Worm (Caenorhabditis elegans) whole organism, L2 larva: Measurements from ENCODE around the gene clec-143.
A peak's percentile ranks its signal among the peaks of the same experiment; 100 is the strongest.

Source experiments
- ama-1 ChIP-seq: fragments of 150-350 bp; optimal IDR thresholded peaks from 2 replicates; lab custom pipeline; 2018; ENCODE audit warnings: inconsistent platforms
- blmp-1 ChIP-seq: sonication (generic microtip); optimal IDR thresholded peaks from 2 replicates; lab custom pipeline; 2017; ENCODE audit warnings: missing genetic modification characterization, mild to moderate bottlenecking, missing compliant biosample characterization, antibody characterized with exemption, moderate library complexity; ENCODE audit not compliant: insufficient read depth
- egl-27 ChIP-seq: sonication (generic microtip); optimal IDR thresholded peaks from 3 replicates; lab custom pipeline; 2017; ENCODE audit warnings: missing biosample characterization, missing genetic modification reagents, missing genetic modification characterization
- lin-13 ChIP-seq: fragments of 150-350 bp; optimal IDR thresholded peaks from 2 replicates; lab custom pipeline; 2014; ENCODE audit warnings: missing biosample characterization, missing genetic modification reagents, missing genetic modification characterization
- lin-39 ChIP-seq: fragments of 150-350 bp; optimal IDR thresholded peaks from 2 replicates; lab custom pipeline; 2014; ENCODE audit warnings: missing biosample characterization, missing genetic modification reagents, missing genetic modification characterization
- mdl-1 ChIP-seq, 2 experiments: fragments of 150-350 bp in 1 of 2; sonication (generic microtip) in 1 of 2; optimal IDR thresholded peaks; 2 replicates each; lab custom pipeline; 2017; ENCODE audit warnings: missing biosample characterization in 2 of 2, missing genetic modification characterization in 2 of 2
- sem-4 ChIP-seq: fragments of 150-350 bp; optimal IDR thresholded peaks from 2 replicates; lab custom pipeline; 2014; ENCODE audit warnings: missing biosample characterization, missing genetic modification reagents, missing genetic modification characterization
- unc-62 ChIP-seq: fragments of 150-350 bp; optimal IDR thresholded peaks from 2 replicates; lab custom pipeline; 2014; ENCODE audit warnings: missing biosample characterization, missing genetic modification reagents, missing genetic modification characterization

- TF ChIP-seq mdl-1 (tag; optimal IDR thresholded peaks at IDR 0.05; lab: Kevin White, UChicago), result no peak
- TF ChIP-seq blmp-1, result no peak
- no peak for TF ChIP-seq ama-1
- TF ChIP-seq egl-27, result peak; percentile 14
- TF ChIP-seq lin-39 (tag; lab: Kevin White, UChicago), result no peak
- peak; percentile 0 for TF ChIP-seq sem-4 (tag; lab: Kevin White, UChicago)
- TF ChIP-seq unc-62 (GFP tag; lab: Kevin White, UChicago), result no peak
- TF ChIP-seq lin-13, result no peak
Observed at ce11 chrII:10504729-10505128, 34.6 kb upstream of the clec-143 start.
